Fruit fly (Drosophila melanogaster) whole organism, prepupa: ENCODE data around the gene SkpD.

Experiments used
- Blimp-1 ChIP-seq: fragments of 200-800 bp; sonication (Bioruptor generic); optimal IDR thresholded peaks from 3 replicates; lab custom pipeline; 2017; ENCODE audit warnings: missing biosample characterization, missing genetic modification characterization, mild to moderate bottlenecking, moderate library complexity, missing genetic modification reagents
- CG10631 ChIP-seq: fragments of 200-800 bp; sonication (Bioruptor generic); optimal IDR thresholded peaks from 2 replicates; lab custom pipeline; 2016; ENCODE audit warnings: missing biosample characterization, missing genetic modification characterization
- CG10669 ChIP-seq: fragments of 200-800 bp; sonication (Bioruptor generic); optimal IDR thresholded peaks from 3 replicates; lab custom pipeline; 2018; ENCODE audit warnings: missing biosample characterization, mild to moderate bottlenecking, missing genetic modification characterization, moderate library complexity
- CG11902 ChIP-seq: fragments of 200-800 bp; sonication (Bioruptor generic); optimal IDR thresholded peaks from 3 replicates; lab custom pipeline; 2016; ENCODE audit warnings: missing biosample characterization, missing genetic modification characterization
- CG15336 ChIP-seq: fragments of 200-800 bp; sonication (Bioruptor generic); IDR thresholded peaks from 2 replicates; pipeline ENCODE4 v1.3.6; 2022; ENCODE audit warnings: missing biosample characterization, missing genetic modification characterization
- CG1621 ChIP-seq: fragments of 200-800 bp; sonication (Bioruptor generic); optimal IDR thresholded peaks from 3 replicates; lab custom pipeline; 2018; ENCODE audit warnings: missing biosample characterization, mild to moderate bottlenecking, missing genetic modification characterization
- CG16779 ChIP-seq: fragments of 200-800 bp; sonication (Bioruptor generic); optimal IDR thresholded peaks from 3 replicates; lab custom pipeline; 2017; ENCODE audit warnings: missing biosample characterization, mild to moderate bottlenecking, missing genetic modification characterization
- CG3032 ChIP-seq: fragments of 200-800 bp; optimal IDR thresholded peaks from 2 replicates; lab custom pipeline; 2019; ENCODE audit warnings: missing biosample characterization, mild to moderate bottlenecking, missing genetic modification characterization, moderate library complexity
- CG31627 ChIP-seq: fragments of 200-800 bp; sonication (Bioruptor generic); optimal IDR thresholded peaks from 3 replicates; lab custom pipeline; 2016; ENCODE audit warnings: missing biosample characterization, missing genetic modification characterization
- CG32006 ChIP-seq: fragments of 200-800 bp; sonication (Bioruptor generic); optimal IDR thresholded peaks from 3 replicates; lab custom pipeline; 2017; ENCODE audit warnings: missing biosample characterization, mild to moderate bottlenecking, missing genetic modification characterization
- CG34406 ChIP-seq: fragments of 200-800 bp; sonication (Bioruptor generic); optimal IDR thresholded peaks from 3 replicates; lab custom pipeline; 2016; ENCODE audit warnings: missing biosample characterization, missing genetic modification characterization
- CG6163 ChIP-seq: fragments of 200-800 bp; sonication (Bioruptor generic); IDR thresholded peaks from 3 replicates; pipeline ENCODE4 v1.3.6; 2022; ENCODE audit warnings: missing biosample characterization, missing genetic modification characterization
- CG6276 ChIP-seq: fragments of 200-800 bp; sonication (Bioruptor generic); optimal IDR thresholded peaks from 2 replicates; lab custom pipeline; 2017; ENCODE audit warnings: missing biosample characterization, mild to moderate bottlenecking, missing genetic modification characterization
- CG6792 ChIP-seq: fragments of 200-800 bp; sonication (Bioruptor generic); optimal IDR thresholded peaks from 3 replicates; lab custom pipeline; 2016; ENCODE audit warnings: missing biosample characterization, missing genetic modification characterization
- CG6808 ChIP-seq: fragments of 200-800 bp; sonication (Bioruptor generic); optimal IDR thresholded peaks from 3 replicates; lab custom pipeline; 2017; ENCODE audit warnings: missing biosample characterization, missing genetic modification characterization, mild to moderate bottlenecking, moderate library complexity, missing genetic modification reagents
- CG6854 ChIP-seq: fragments of 200-800 bp; sonication (Bioruptor generic); optimal IDR thresholded peaks from 2 replicates; lab custom pipeline; 2017; ENCODE audit warnings: missing biosample characterization, mild to moderate bottlenecking, missing genetic modification characterization
- CG7368 ChIP-seq: fragments of 200-800 bp; sonication (Bioruptor generic); optimal IDR thresholded peaks from 3 replicates; lab custom pipeline; 2016; ENCODE audit warnings: missing biosample characterization, missing genetic modification characterization
- CG8119 ChIP-seq: fragments of 200-800 bp; sonication (Bioruptor generic); IDR thresholded peaks from 3 replicates; pipeline ENCODE4 v1.3.6; 2022; ENCODE audit warnings: missing biosample characterization, missing genetic modification characterization
- CG8319 ChIP-seq: fragments of 200-800 bp; sonication (Bioruptor generic); optimal IDR thresholded peaks from 3 replicates; lab custom pipeline; 2016; ENCODE audit warnings: missing biosample characterization, missing genetic modification characterization
- CG8632 ChIP-seq: fragments of 200-800 bp; sonication (Bioruptor generic); optimal IDR thresholded peaks from 3 replicates; lab custom pipeline; 2016; ENCODE audit warnings: missing biosample characterization, missing genetic modification characterization
- CG9139 ChIP-seq: fragments of 200-800 bp; sonication (Bioruptor generic); optimal IDR thresholded peaks from 3 replicates; lab custom pipeline; 2017; ENCODE audit warnings: missing biosample characterization, mild to moderate bottlenecking, missing genetic modification characterization
- Eip78C ChIP-seq: fragments of 200-800 bp; sonication (Bioruptor generic); peaks from one replicate; lab custom pipeline; 2016; ENCODE audit warnings: missing biosample characterization, missing genetic modification characterization
- Eip93F ChIP-seq: fragments of 200-800 bp; sonication (Bioruptor generic); optimal IDR thresholded peaks from 2 replicates; lab custom pipeline; 2016; ENCODE audit warnings: missing biosample characterization, mild to moderate bottlenecking, missing genetic modification characterization
- Ets21C ChIP-seq: fragments of 200-800 bp; sonication (Bioruptor generic); optimal IDR thresholded peaks from 3 replicates; lab custom pipeline; 2016; ENCODE audit warnings: missing biosample characterization, missing genetic modification characterization
- Ets96B ChIP-seq: fragments of 200-800 bp; optimal IDR thresholded peaks from 2 replicates; lab custom pipeline; 2019; ENCODE audit warnings: missing biosample characterization, mild to moderate bottlenecking, missing genetic modification characterization, moderate library complexity
- Hr38 ChIP-seq: sonication (Bioruptor generic); optimal IDR thresholded peaks from 2 replicates; lab custom pipeline; 2016; ENCODE audit warnings: missing biosample characterization, missing genetic modification characterization
- Hr39 ChIP-seq: fragments of 200-800 bp; sonication (Bioruptor generic); optimal IDR thresholded peaks from 2 replicates; lab custom pipeline; 2016; ENCODE audit warnings: missing biosample characterization, missing genetic modification characterization
- Hr4 ChIP-seq: fragments of 200-800 bp; sonication (Bioruptor generic); optimal IDR thresholded peaks from 3 replicates; lab custom pipeline; 2016; ENCODE audit warnings: missing biosample characterization, missing genetic modification characterization
- Met ChIP-seq: fragments of 200-800 bp; sonication (Bioruptor generic); optimal IDR thresholded peaks from 3 replicates; lab custom pipeline; 2016; ENCODE audit warnings: missing biosample characterization, missing genetic modification characterization
- Smox ChIP-seq: fragments of 200-800 bp; sonication (Bioruptor generic); optimal IDR thresholded peaks from 3 replicates; lab custom pipeline; 2016; ENCODE audit warnings: missing biosample characterization, missing genetic modification characterization
- Sox14 ChIP-seq: fragments of 200-800 bp; sonication (Bioruptor generic); optimal IDR thresholded peaks from 3 replicates; lab custom pipeline; 2016; ENCODE audit warnings: missing biosample characterization, missing genetic modification characterization
- Sox15 ChIP-seq: fragments of 200-800 bp; sonication (Bioruptor generic); optimal IDR thresholded peaks from 3 replicates; lab custom pipeline; 2016; ENCODE audit warnings: missing biosample characterization, missing genetic modification characterization
- acj6 ChIP-seq: fragments of 200-800 bp; sonication (Bioruptor generic); optimal IDR thresholded peaks from 3 replicates; lab custom pipeline; 2016; ENCODE audit warnings: missing biosample characterization, missing genetic modification characterization
- cyc ChIP-seq: fragments of 200-800 bp; sonication (Bioruptor generic); optimal IDR thresholded peaks from 3 replicates; lab custom pipeline; 2016; ENCODE audit warnings: missing biosample characterization, missing genetic modification characterization
- dac ChIP-seq: fragments of 200-800 bp; sonication (Bioruptor generic); optimal IDR thresholded peaks from 2 replicates; lab custom pipeline; 2017; ENCODE audit warnings: missing biosample characterization, mild to moderate bottlenecking, missing genetic modification characterization
- eg ChIP-seq: fragments of 200-800 bp; sonication (Bioruptor generic); IDR thresholded peaks from 3 replicates; pipeline ENCODE4 v1.3.6; 2022; ENCODE audit warnings: missing biosample characterization, missing genetic modification characterization
- esn ChIP-seq: fragments of 200-800 bp; sonication (Bioruptor generic); optimal IDR thresholded peaks from 2 replicates; lab custom pipeline; 2016; ENCODE audit warnings: missing biosample characterization, mild to moderate bottlenecking, missing genetic modification characterization, moderate library complexity
- fd59A ChIP-seq: fragments of 200-800 bp; sonication (Bioruptor generic); optimal IDR thresholded peaks from 2 replicates; lab custom pipeline; 2017; ENCODE audit warnings: missing biosample characterization, mild to moderate bottlenecking, missing genetic modification characterization, missing genetic modification reagents
- fkh ChIP-seq: fragments of 200-800 bp; sonication (Bioruptor generic); optimal IDR thresholded peaks from 3 replicates; lab custom pipeline; 2017; ENCODE audit warnings: missing biosample characterization, mild to moderate bottlenecking, missing genetic modification characterization, moderate library complexity
- lz ChIP-seq: fragments of 200-800 bp; sonication (Bioruptor generic); optimal IDR thresholded peaks from 3 replicates; lab custom pipeline; 2016; ENCODE audit warnings: missing biosample characterization, missing genetic modification characterization
- net ChIP-seq: fragments of 200-800 bp; sonication (Bioruptor generic); optimal IDR thresholded peaks from 3 replicates; lab custom pipeline; 2016; ENCODE audit warnings: missing biosample characterization, missing genetic modification characterization
- pdm3 ChIP-seq: fragments of 200-800 bp; sonication (Bioruptor generic); optimal IDR thresholded peaks from 3 replicates; lab custom pipeline; 2016; ENCODE audit warnings: missing biosample characterization, missing genetic modification characterization
- salr ChIP-seq, 2 experiments: fragments of 200-800 bp; sonication (Bioruptor generic); optimal IDR thresholded peaks; 3 replicates each; lab custom pipeline; 2016 to 2018; ENCODE audit warnings: missing biosample characterization in 2 of 2, missing genetic modification characterization in 2 of 2, mild to moderate bottlenecking in 1 of 2
- spab ChIP-seq: fragments of 200-800 bp; sonication (Bioruptor generic); optimal IDR thresholded peaks from 2 replicates; lab custom pipeline; 2017; ENCODE audit warnings: missing biosample characterization, mild to moderate bottlenecking, missing genetic modification characterization, missing genetic modification reagents
- ss ChIP-seq, 2 experiments: fragments of 200-800 bp; sonication (Bioruptor generic); optimal IDR thresholded peaks; 2 replicates in 1 of 2; 3 replicates in 1 of 2; lab custom pipeline; 2017 to 2018; ENCODE audit warnings: mild to moderate bottlenecking in 2 of 2, missing biosample characterization in 2 of 2, missing genetic modification characterization in 2 of 2, moderate library complexity in 1 of 2
- svp ChIP-seq: fragments of 200-800 bp; sonication (Bioruptor generic); peaks from one replicate; lab custom pipeline; 2016; ENCODE audit warnings: missing biosample characterization, missing genetic modification characterization

Gene SkpD

DNA sequence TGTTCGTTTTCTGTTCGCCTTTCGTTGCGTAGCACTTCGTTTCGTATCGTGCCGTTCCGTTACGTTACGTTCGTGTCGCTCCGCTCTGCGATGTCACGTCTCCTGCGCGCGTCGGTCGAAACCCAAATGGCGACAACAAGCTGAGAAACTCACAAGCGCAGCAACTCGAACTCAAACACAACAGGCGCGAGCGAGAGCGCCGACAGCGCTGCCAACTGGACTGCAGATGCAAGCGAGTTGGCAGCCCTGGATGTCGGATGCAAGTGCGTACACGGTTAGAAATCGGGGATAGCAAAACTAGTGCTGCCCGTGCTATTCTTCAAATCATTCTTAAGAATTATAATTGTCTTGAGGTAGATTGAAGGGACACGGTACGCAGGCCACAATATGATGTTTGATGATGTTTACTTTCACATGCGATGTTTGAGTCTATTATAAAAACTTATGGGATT is 35.8 kb downstream of the SkpD start (continued):
- TF ChIP-seq CG7368 (GFP tag; lab: Kevin White, UChicago) (peak; percentile 61), CG8119 (GFP tag; lab: Robert Waterston, UW) (peak; percentile 45; the same call in 2 of the 3 replicates), CG32006 (GFP tag; lab: Kevin White, UChicago) (peak; percentile 74), CG10631 (GFP tag; lab: Kevin White, UChicago) (peak; percentile 66), svp (GFP tag; lab: Kevin White, UChicago) (peak; percentile 84), Ets21C (peak; percentile 48), cyc (peak; percentile 61), Hr4 (GFP tag; lab: Kevin White, UChicago) (peak; percentile 73), Smox (GFP tag; lab: Kevin White, UChicago) (peak; percentile 62), Met (GFP tag; lab: Kevin White, UChicago) (peak; percentile 63), CG11902 (GFP tag; lab: Kevin White, UChicago) (peak; percentile 57), CG6808 (GFP tag; lab: Kevin White, UChicago) (peak; percentile 5), CG15336 (GFP tag; lab: Robert Waterston, UW) (peak; percentile 72), Hr38 (GFP tag; lab: Kevin White, UChicago) (peak; percentile 22), ss (GFP tag; optimal IDR thresholded peaks at IDR 0.05; lab: Kevin White, UChicago) (peak; percentile 50 to 55), CG8319 (GFP tag; lab: Kevin White, UChicago) (peak; percentile 59), CG34406 (GFP tag; lab: Kevin White, UChicago) (peak; percentile 4), CG8632 (peak; percentile 50), Sox15 (GFP tag; lab: Kevin White, UChicago) (peak; percentile 58), Ets96B (tag; lab: Kevin White, UChicago) (peak; percentile 40), CG16779 (tag; lab: Kevin White, UChicago) (no peak), CG6276 (GFP tag; lab: Kevin White, UChicago) (peak; percentile 55), eg (GFP tag; lab: Robert Waterston, UW) (peak; percentile 81), CG9139 (GFP tag; lab: Kevin White, UChicago) (no peak), CG6163 (GFP tag; lab: Robert Waterston, UW) (peak; percentile 79), dac (peak; percentile 33), Hr39 (GFP tag; lab: Kevin White, UChicago) (peak; percentile 77), CG1621 (tag; lab: Kevin White, UChicago) (peak; percentile 42)

dm6 chrX:19850503-19851094 is 38.1 kb downstream of the SkpD start:
- TF ChIP-seq pdm3 (GFP tag; lab: Kevin White, UChicago), result peak; percentile 96
- peak; percentile 88 for TF ChIP-seq CG1621 (tag; lab: Kevin White, UChicago)
- peak; percentile 93 for TF ChIP-seq net (GFP tag; lab: Kevin White, UChicago)
- TF ChIP-seq fd59A (GFP tag; lab: Kevin White, UChicago), result peak; percentile 79
- peak; percentile 34 for TF ChIP-seq Eip93F (GFP tag; lab: Kevin White, UChicago)
- TF ChIP-seq Hr39 (GFP tag; lab: Kevin White, UChicago), result peak; percentile 90
- peak; percentile 72 for TF ChIP-seq CG16779 (tag; lab: Kevin White, UChicago)
- TF ChIP-seq CG6163 (GFP tag; lab: Robert Waterston, UW), result peak; percentile 96
- peak; percentile 80 for TF ChIP-seq CG3032 (tag; lab: Kevin White, UChicago)
- TF ChIP-seq acj6 (GFP tag; lab: Kevin White, UChicago), result peak; percentile 93
- peak; percentile 90 for TF ChIP-seq esn
- TF ChIP-seq fkh (GFP tag; lab: Kevin White, UChicago), result no peak
- no peak for TF ChIP-seq CG6854
- peak; percentile 81 for TF ChIP-seq Ets96B (tag; lab: Kevin White, UChicago)
- peak; percentile 91 for TF ChIP-seq CG7368 (GFP tag; lab: Kevin White, UChicago)
- peak; percentile 88 for TF ChIP-seq CG6792 (GFP tag; lab: Kevin White, UChicago)
- peak; percentile 89 for TF ChIP-seq lz (GFP tag; lab: Kevin White, UChicago)
- TF ChIP-seq CG31627 (GFP tag; lab: Kevin White, UChicago), result peak; percentile 88
- TF ChIP-seq CG8632, result peak; percentile 84
- TF ChIP-seq Blimp-1 (GFP tag; lab: Kevin White, UChicago), result no peak
- peak; percentile 88 for TF ChIP-seq CG10669 (GFP tag; lab: Kevin White, UChicago)
- peak; percentile 86 for TF ChIP-seq spab (GFP tag; lab: Kevin White, UChicago)
- peak; percentile 95 for TF ChIP-seq eg (GFP tag; lab: Robert Waterston, UW)
- peak; percentile 94 for TF ChIP-seq Sox14 (GFP tag; lab: Kevin White, UChicago)
- peak; percentile 75 to 83 for TF ChIP-seq ss (GFP tag; optimal IDR thresholded peaks at IDR 0.05; lab: Kevin White, UChicago)
- peak; percentile 98 for TF ChIP-seq Eip78C (GFP tag; lab: Kevin White, UChicago)
- TF ChIP-seq dac, result peak; percentile 92
- TF ChIP-seq CG15336 (GFP tag; lab: Robert Waterston, UW), result peak; percentile 96
- peak; percentile 94 for TF ChIP-seq CG10631 (GFP tag; lab: Kevin White, UChicago)
- TF ChIP-seq CG9139 (GFP tag; lab: Kevin White, UChicago), result peak; percentile 65
- TF ChIP-seq CG34406 (GFP tag; lab: Kevin White, UChicago), result peak; percentile 87
- peak; percentile 79 to 92 for TF ChIP-seq salr (GFP tag; optimal IDR thresholded peaks at IDR 0.05; lab: Kevin White, UChicago)
